Fruit fly (Drosophila melanogaster) whole organism, embryonic: ENCODE results near the gene Shal.

Source experiments
- Atf-2 ChIP-seq: fragments of 200-800 bp; sonication (Bioruptor generic); optimal IDR thresholded peaks from 2 replicates; lab custom pipeline; 2016; ENCODE audit warnings: missing biosample characterization, missing genetic modification characterization
- Bdp1 ChIP-seq: fragments of 200-800 bp; sonication (Bioruptor generic); optimal IDR thresholded peaks from 3 replicates; lab custom pipeline; 2016; ENCODE audit warnings: missing biosample characterization, missing genetic modification characterization
- CG10321 ChIP-seq: fragments of 200-800 bp; sonication (Bioruptor generic); IDR thresholded peaks from 2 replicates; pipeline ENCODE4 v1.3.6; 2022; ENCODE audit warnings: missing biosample characterization, missing genetic modification characterization
- CG11085 ChIP-seq: fragments of 200-800 bp; sonication (Bioruptor generic); IDR thresholded peaks from 2 replicates; pipeline ENCODE4 v1.3.6; 2022; ENCODE audit warnings: missing biosample characterization, missing genetic modification characterization
- CG12071 ChIP-seq: fragments of 200-800 bp; sonication (Bioruptor generic); optimal IDR thresholded peaks from 3 replicates; lab custom pipeline; 2018; ENCODE audit warnings: missing biosample characterization, mild to moderate bottlenecking, missing genetic modification characterization
- CG12219 ChIP-seq: fragments of 200-800 bp; sonication (Bioruptor generic); optimal IDR thresholded peaks from 3 replicates; lab custom pipeline; 2018; ENCODE audit warnings: missing biosample characterization, mild to moderate bottlenecking, missing genetic modification characterization
- CG16779 ChIP-seq: fragments of 200-800 bp; sonication (Bioruptor generic); IDR thresholded peaks from 2 replicates; pipeline ENCODE4 v1.3.6; 2022; ENCODE audit warnings: missing biosample characterization, missing genetic modification characterization
- CG16813 ChIP-seq: fragments of 200-800 bp; sonication (Bioruptor generic); IDR thresholded peaks from 3 replicates; pipeline ENCODE4 v1.3.6; 2022; ENCODE audit warnings: missing biosample characterization, missing genetic modification characterization; ENCODE audit not compliant: partially characterized antibody
- CG18011 ChIP-seq: fragments of 200-800 bp; sonication (Bioruptor generic); optimal IDR thresholded peaks from 2 replicates; lab custom pipeline; 2017; ENCODE audit warnings: missing biosample characterization, missing genetic modification characterization, mild to moderate bottlenecking, moderate library complexity, missing genotype
- CG18262 ChIP-seq: fragments of 200-800 bp; optimal IDR thresholded peaks from 3 replicates; lab custom pipeline; 2019; ENCODE audit warnings: missing biosample characterization, mild to moderate bottlenecking, missing genetic modification characterization, moderate library complexity
- CG18764 ChIP-seq: fragments of 200-800 bp; sonication (Bioruptor generic); optimal IDR thresholded peaks from 3 replicates; lab custom pipeline; 2016; ENCODE audit warnings: missing biosample characterization, missing genetic modification characterization
- CG2678 ChIP-seq: fragments of 200-800 bp; sonication (Bioruptor generic); optimal IDR thresholded peaks from 3 replicates; lab custom pipeline; 2019; ENCODE audit warnings: missing biosample characterization, mild to moderate bottlenecking, missing genetic modification characterization, moderate library complexity
- CG2889 ChIP-seq: fragments of 200-800 bp; sonication (Bioruptor generic); IDR thresholded peaks from 3 replicates; pipeline ENCODE4 v1.3.6; 2022; ENCODE audit warnings: missing biosample characterization, missing genetic modification characterization
- CG30403 ChIP-seq: fragments of 200-800 bp; sonication (Bioruptor generic); optimal IDR thresholded peaks from 3 replicates; lab custom pipeline; 2016; ENCODE audit warnings: missing biosample characterization, missing genetic modification characterization
- CG3163 ChIP-seq: fragments of 200-800 bp; sonication (Bioruptor generic); optimal IDR thresholded peaks from 3 replicates; lab custom pipeline; 2016; ENCODE audit warnings: missing biosample characterization, missing genetic modification characterization
- CG32532 ChIP-seq: fragments of 200-800 bp; sonication (Bioruptor generic); IDR thresholded peaks from 2 replicates; pipeline ENCODE4 v1.3.6; 2022; ENCODE audit warnings: missing biosample characterization, missing genetic modification characterization
- CG34422 ChIP-seq: fragments of 200-800 bp; sonication (Bioruptor generic); IDR thresholded peaks from 3 replicates; pipeline ENCODE4 v1.3.6; 2022; ENCODE audit warnings: missing biosample characterization, missing genetic modification characterization
- CG4360 ChIP-seq: fragments of 200-800 bp; sonication (Bioruptor generic); IDR thresholded peaks from 2 replicates; pipeline ENCODE4 v1.3.6; 2022; ENCODE audit warnings: missing biosample characterization, missing genetic modification characterization
- CG8359 ChIP-seq: fragments of 200-800 bp; sonication (Bioruptor generic); optimal IDR thresholded peaks from 2 replicates; lab custom pipeline; 2017; ENCODE audit warnings: missing biosample characterization, mild to moderate bottlenecking, missing genetic modification characterization, borderline replicate concordance
- CG9817 ChIP-seq: fragments of 200-800 bp; sonication (Bioruptor generic); optimal IDR thresholded peaks from 2 replicates; lab custom pipeline; 2018; ENCODE audit warnings: missing biosample characterization, mild to moderate bottlenecking, missing genetic modification characterization, moderate library complexity
- Chrac-16 ChIP-seq: fragments of 200-800 bp; sonication (Bioruptor generic); optimal IDR thresholded peaks from 3 replicates; lab custom pipeline; 2016; ENCODE audit warnings: missing biosample characterization, missing genetic modification characterization
- Dref ChIP-seq: fragments of 200-800 bp; sonication (Bioruptor generic); IDR thresholded peaks from 2 replicates; pipeline ENCODE4 v1.3.6; 2022; ENCODE audit warnings: missing biosample characterization, missing genetic modification characterization
- E2f1 ChIP-seq: fragments of 200-800 bp; sonication (Bioruptor generic); IDR thresholded peaks from 2 replicates; pipeline ENCODE4 v1.3.6; 2022; ENCODE audit warnings: missing biosample characterization, missing genetic modification characterization
- Elba2 ChIP-seq: fragments of 200-800 bp; sonication (Bioruptor generic); optimal IDR thresholded peaks from 3 replicates; lab custom pipeline; 2016; ENCODE audit warnings: missing biosample characterization, missing genetic modification characterization
- Ets97D ChIP-seq: fragments of 200-800 bp; sonication (Bioruptor generic); optimal IDR thresholded peaks from 3 replicates; lab custom pipeline; 2016; ENCODE audit warnings: missing biosample characterization, missing genetic modification characterization
- Lpt ChIP-seq: fragments of >200 bp; optimal IDR thresholded peaks from 2 replicates; lab custom pipeline; 2018; ENCODE audit warnings: missing biosample characterization, missing genetic modification characterization
- MTF-1 ChIP-seq: fragments of 200-800 bp; sonication (Bioruptor generic); optimal IDR thresholded peaks from 2 replicates; lab custom pipeline; 2018; ENCODE audit warnings: missing biosample characterization, mild to moderate bottlenecking, missing genetic modification characterization, borderline replicate concordance
- NFAT ChIP-seq: fragments of 200-800 bp; sonication (Bioruptor generic); IDR thresholded peaks from 2 replicates; pipeline ENCODE4 v1.3.6; 2022; ENCODE audit warnings: missing biosample characterization, missing genetic modification characterization
- Oaz ChIP-seq: fragments of 200-800 bp; sonication (Bioruptor generic); IDR thresholded peaks from 2 replicates; pipeline ENCODE4 v1.3.6; 2022; ENCODE audit warnings: missing biosample characterization, missing genetic modification characterization
- Pdp1 ChIP-seq, 2 experiments: fragments of 200-800 bp; sonication (Bioruptor generic); optimal IDR thresholded peaks; 3 replicates each; lab custom pipeline; 2016; ENCODE audit warnings: missing biosample characterization in 2 of 2, missing genetic modification characterization in 2 of 2, mild to moderate bottlenecking in 1 of 2, moderate library complexity in 1 of 2
- Vsx1 ChIP-seq: fragments of 200-800 bp; sonication (Bioruptor generic); optimal IDR thresholded peaks from 2 replicates; lab custom pipeline; 2017; ENCODE audit warnings: missing biosample characterization, mild to moderate bottlenecking, missing genetic modification characterization, missing genetic modification reagents
- YL-1 ChIP-seq: fragments of 200-800 bp; sonication (Bioruptor generic); optimal IDR thresholded peaks from 3 replicates; lab custom pipeline; 2017; ENCODE audit warnings: missing biosample characterization, mild to moderate bottlenecking, missing genetic modification characterization
- ap ChIP-seq: fragments of 200-800 bp; sonication (Bioruptor generic); IDR thresholded peaks from 2 replicates; pipeline ENCODE4 v1.3.6; 2022; ENCODE audit warnings: missing biosample characterization, missing genetic modification characterization
- ato ChIP-seq: fragments of 200-800 bp; sonication (Bioruptor generic); IDR thresholded peaks from 2 replicates; pipeline ENCODE4 v1.3.6; 2022; ENCODE audit warnings: missing biosample characterization, missing genetic modification characterization; ENCODE audit not compliant: partially characterized antibody
- bbx ChIP-seq: fragments of 200-800 bp; sonication (Bioruptor generic); IDR thresholded peaks from 2 replicates; pipeline ENCODE4 v1.3.6; 2022; ENCODE audit warnings: missing biosample characterization, missing genetic modification characterization; ENCODE audit not compliant: partially characterized antibody
- caup ChIP-seq: fragments of 200-800 bp; sonication (Bioruptor generic); optimal IDR thresholded peaks from 3 replicates; lab custom pipeline; 2017; ENCODE audit warnings: missing biosample characterization, mild to moderate bottlenecking, missing genetic modification characterization, moderate library complexity; ENCODE audit not compliant: severe bottlenecking
- dysf ChIP-seq: fragments of 200-800 bp; sonication (Bioruptor generic); IDR thresholded peaks from 3 replicates; pipeline ENCODE4 v1.3.6; 2022; ENCODE audit warnings: missing biosample characterization, missing genetic modification characterization
- gsb-n ChIP-seq: fragments of 200-800 bp; sonication (Bioruptor generic); optimal IDR thresholded peaks from 3 replicates; lab custom pipeline; 2018; ENCODE audit warnings: missing biosample characterization, mild to moderate bottlenecking, missing genetic modification characterization
- jumu ChIP-seq: fragments of 200-800 bp; sonication (Bioruptor generic); optimal IDR thresholded peaks from 3 replicates; lab custom pipeline; 2016; ENCODE audit warnings: missing biosample characterization, missing genetic modification characterization
- luna ChIP-seq: fragments of 200-800 bp; sonication (Bioruptor generic); optimal IDR thresholded peaks from 2 replicates; lab custom pipeline; 2016; ENCODE audit warnings: missing biosample characterization, missing genetic modification characterization
- mirr ChIP-seq: fragments of 200-800 bp; sonication (Bioruptor generic); optimal IDR thresholded peaks from 3 replicates; lab custom pipeline; 2018; ENCODE audit warnings: missing biosample characterization, mild to moderate bottlenecking, missing genetic modification characterization
- nerfin-1 ChIP-seq: fragments of 200-800 bp; sonication (Bioruptor generic); optimal IDR thresholded peaks from 3 replicates; lab custom pipeline; 2019; ENCODE audit warnings: missing biosample characterization, mild to moderate bottlenecking, missing genetic modification characterization, moderate library complexity
- pan ChIP-seq, 4 experiments: fragments of >200 bp in 3 of 4; fragments of 200-800 bp in 1 of 4; sonication (Bioruptor generic) in 1 of 4; optimal IDR thresholded peaks in 3 of 4; IDR thresholded peaks in 1 of 4; 2 replicates each; pipeline versions ENCODE4 v1.3.6 to Lab custom; 2017 to 2022; ENCODE audit warnings: missing biosample characterization in 2 of 4, missing genetic modification characterization in 2 of 4, mixed read lengths in 1 of 4
- peb ChIP-seq: fragments of 200-800 bp; sonication (Bioruptor generic); IDR thresholded peaks from 2 replicates; pipeline ENCODE4 v1.3.6; 2022; ENCODE audit warnings: missing biosample characterization, missing genetic modification characterization
- pros ChIP-seq: fragments of 200-800 bp; sonication (Bioruptor generic); optimal IDR thresholded peaks from 3 replicates; lab custom pipeline; 2019; ENCODE audit warnings: missing biosample characterization, mild to moderate bottlenecking, missing genetic modification characterization, moderate library complexity
- sisA ChIP-seq: fragments of 200-800 bp; sonication (Bioruptor generic); IDR thresholded peaks from 2 replicates; pipeline ENCODE4 v1.3.6; 2022; ENCODE audit warnings: missing biosample characterization, missing genetic modification characterization
- tin ChIP-seq: fragments of 200-800 bp; sonication (Bioruptor generic); optimal IDR thresholded peaks from 3 replicates; lab custom pipeline; 2016; ENCODE audit warnings: missing biosample characterization, missing genetic modification characterization
- toy ChIP-seq: fragments of 200-800 bp; sonication (Bioruptor generic); IDR thresholded peaks from 2 replicates; pipeline ENCODE4 v1.3.6; 2022; ENCODE audit warnings: missing biosample characterization, missing genetic modification characterization
- zf30C ChIP-seq: fragments of 200-800 bp; sonication (Bioruptor generic); optimal IDR thresholded peaks from 3 replicates; lab custom pipeline; 2018; ENCODE audit warnings: missing biosample characterization, mild to moderate bottlenecking, missing genetic modification characterization

Shal gene

dm6 chr3L:19598369-19599148, 14.2 kb upstream of the Shal start, which contains the start of the genes ash1 and Taf6 (continued):
- TF ChIP-seq zf30C (GFP tag; lab: Kevin White, UChicago) (no peak), bbx (0 out of 2 replicates have a peak, but pooled peaks have one; percentile 20), mirr (no peak), CG34422 (GFP tag; lab: Robert Waterston, UW) (0 out of 3 replicates have a peak, but pooled peaks have one; percentile 11), CG18764 (GFP tag; lab: Kevin White, UChicago) (no peak), ap (GFP tag; lab: Robert Waterston, UW) (no peak), Atf-2 (no peak), CG10321 (GFP tag; lab: Robert Waterston, UW) (no peak), YL-1 (GFP tag; lab: Kevin White, UChicago) (peak; percentile 84), CG18262 (no peak), Ets97D (GFP tag; lab: Kevin White, UChicago) (peak; percentile 20), CG11085 (GFP tag; lab: Robert Waterston, UW) (no peak), CG3163 (GFP tag; lab: Kevin White, UChicago) (no peak), caup (GFP tag; lab: Kevin White, UChicago) (no peak), CG2678 (no peak), CG18011 (no peak), pan (optimal IDR thresholded peaks at IDR 0.05; lab: Kevin White, UChicago) (no peak), pan (GFP tag; optimal IDR thresholded peaks at IDR 0.05 in 1 of 2, IDR thresholded peaks at IDR 0.05 in 1 of 2) (no peak), CG8359 (GFP tag; lab: Kevin White, UChicago) (no peak), Chrac-16 (GFP tag; lab: Kevin White, UChicago) (no peak), Dref (GFP tag; lab: Robert Waterston, UW) (peak; percentile 30; the same call in 1 of the 2 replicates), gsb-n (tag; lab: Kevin White, UChicago) (no peak), Elba2 (peak; percentile 41), Bdp1 (GFP tag; lab: Kevin White, UChicago) (no peak), CG30403 (GFP tag; lab: Kevin White, UChicago) (peak; percentile 30), pros (GFP tag; lab: Kevin White, UChicago) (no peak), Vsx1 (no peak), CG4360 (GFP tag; lab: Robert Waterston, UW) (no peak), toy (GFP tag; lab: Robert Waterston, UW) (no peak), tin (GFP tag; lab: Kevin White, UChicago) (no peak), luna (GFP tag; lab: Kevin White, UChicago) (no peak), dysf (GFP tag; lab: Robert Waterston, UW) (no peak), peb (no peak), CG32532 (no peak), CG12219 (GFP tag; lab: Kevin White, UChicago) (no peak), CG12071 (GFP tag; lab: Kevin White, UChicago) (no peak), CG2889 (GFP tag; lab: Robert Waterston, UW) (no peak), jumu (GFP tag; lab: Kevin White, UChicago) (no peak), CG16813 (GFP tag; lab: Robert Waterston, UW) (peak; percentile 75), Oaz (no peak), Lpt (no peak), Pdp1 (GFP tag; optimal IDR thresholded peaks at IDR 0.05; lab: Kevin White, UChicago) (peak in 1 of 2 experiments; percentile 75), CG9817 (tag; lab: Kevin White, UChicago) (no peak), MTF-1 (GFP tag; lab: Kevin White, UChicago) (no peak), E2f1 (GFP tag; lab: Robert Waterston, UW) (no peak), NFAT (GFP tag; lab: Robert Waterston, UW) (no peak), ato (GFP tag; lab: Robert Waterston, UW) (no peak), nerfin-1 (peak; percentile 90), sisA (GFP tag; lab: Robert Waterston, UW) (no peak), CG16779 (GFP tag; lab: Robert Waterston, UW) (no peak)
